Worm (Caenorhabditis elegans) whole organism, late embryonic: ENCODE results near the gene twnk-1.
A peak's percentile ranks its signal among the peaks of the same experiment; 100 is the strongest.

Experiments used
- C38D4.7 ChIP-seq: fragments of 200-800 bp; sonication (Bioruptor generic); optimal IDR thresholded peaks from 2 replicates; lab custom pipeline; 2018; ENCODE audit warnings: mild to moderate bottlenecking, missing genetic modification characterization, moderate library complexity, missing compliant biosample characterization
- F13H6.1 ChIP-seq: sonication (generic microtip); optimal IDR thresholded peaks from 2 replicates; lab custom pipeline; 2016; ENCODE audit warnings: missing genetic modification characterization, missing compliant biosample characterization
- K02D7.2 ChIP-seq: sonication (generic microtip); optimal IDR thresholded peaks from 2 replicates; lab custom pipeline; 2017; ENCODE audit warnings: mild to moderate bottlenecking, missing genetic modification characterization, missing compliant biosample characterization
- K09A11.1 ChIP-seq: sonication (generic microtip); optimal IDR thresholded peaks from 2 replicates; lab custom pipeline; 2017; ENCODE audit warnings: antibody characterized with exemption, mild to moderate bottlenecking, missing genetic modification characterization, missing compliant biosample characterization; ENCODE audit not compliant: insufficient read depth
- T23F11.4 ChIP-seq: fragments of 200-800 bp; sonication (Bioruptor generic); optimal IDR thresholded peaks from 2 replicates; lab custom pipeline; 2018; ENCODE audit warnings: mild to moderate bottlenecking, missing genetic modification characterization, missing compliant biosample characterization
- Y22D7AL.16 ChIP-seq: sonication (generic microtip); optimal IDR thresholded peaks from 2 replicates; lab custom pipeline; 2016; ENCODE audit warnings: missing genetic modification characterization, missing compliant biosample characterization
- ahr-1 ChIP-seq: sonication (generic microtip); optimal IDR thresholded peaks from 2 replicates; lab custom pipeline; 2016; ENCODE audit warnings: missing genetic modification characterization, missing compliant biosample characterization
- ama-1 ChIP-seq: fragments of 150-350 bp; optimal IDR thresholded peaks from 2 replicates; lab custom pipeline; 2014
- ceh-18 ChIP-seq: sonication (generic microtip); optimal IDR thresholded peaks from 2 replicates; lab custom pipeline; 2016; ENCODE audit warnings: missing genetic modification characterization, missing compliant biosample characterization
- ceh-2 ChIP-seq: sonication (generic microtip); optimal IDR thresholded peaks from 2 replicates; lab custom pipeline; 2016; ENCODE audit warnings: missing genotype, missing genetic modification characterization, missing compliant biosample characterization
- ceh-22 ChIP-seq: sonication (generic microtip); optimal IDR thresholded peaks from 2 replicates; lab custom pipeline; 2017; ENCODE audit warnings: missing biosample characterization, missing genetic modification characterization
- ceh-24 ChIP-seq: sonication (generic microtip); optimal IDR thresholded peaks from 2 replicates; lab custom pipeline; 2016; ENCODE audit warnings: mild to moderate bottlenecking, missing genetic modification characterization, missing compliant biosample characterization
- ceh-30 ChIP-seq: fragments of 150-350 bp; optimal IDR thresholded peaks from 2 replicates; lab custom pipeline; 2014; ENCODE audit warnings: missing biosample characterization, missing genetic modification characterization
- ceh-31 ChIP-seq: sonication (generic microtip); optimal IDR thresholded peaks from 2 replicates; lab custom pipeline; 2016; ENCODE audit warnings: missing genetic modification characterization, missing compliant biosample characterization
- ceh-34 ChIP-seq: sonication (generic microtip); optimal IDR thresholded peaks from 2 replicates; lab custom pipeline; 2016; ENCODE audit warnings: mild to moderate bottlenecking, missing genetic modification characterization, missing compliant biosample characterization
- ceh-45 ChIP-seq: fragments of 200-800 bp; sonication (Bioruptor generic); IDR thresholded peaks from 2 replicates; pipeline ENCODE4 v1.3.6; 2022; ENCODE audit warnings: missing genetic modification reagents, missing genetic modification characterization, missing compliant biosample characterization
- ceh-48 ChIP-seq: sonication (generic microtip); optimal IDR thresholded peaks from 2 replicates; lab custom pipeline; 2016; ENCODE audit warnings: missing genetic modification characterization, inconsistent platforms, missing compliant biosample characterization
- ceh-9 ChIP-seq: sonication (generic microtip); optimal IDR thresholded peaks from 2 replicates; lab custom pipeline; 2016; ENCODE audit warnings: mild to moderate bottlenecking, missing genetic modification characterization, inconsistent platforms, missing compliant biosample characterization
- che-1 ChIP-seq: sonication (generic microtip); optimal IDR thresholded peaks from 2 replicates; lab custom pipeline; 2016; ENCODE audit warnings: mild to moderate bottlenecking, missing genetic modification characterization, missing compliant biosample characterization
- dmd-4 ChIP-seq: sonication (generic microtip); optimal IDR thresholded peaks from 2 replicates; lab custom pipeline; 2016; ENCODE audit warnings: borderline replicate concordance, missing genetic modification characterization, missing compliant biosample characterization
- dve-1 ChIP-seq: sonication (generic microtip); optimal IDR thresholded peaks from 2 replicates; lab custom pipeline; 2017; ENCODE audit warnings: antibody characterized with exemption, mild to moderate bottlenecking, missing genetic modification characterization, missing compliant biosample characterization
- elt-2 ChIP-seq: sonication (generic microtip); optimal IDR thresholded peaks from 2 replicates; lab custom pipeline; 2016; ENCODE audit warnings: missing genetic modification reagents, missing genetic modification characterization, missing compliant biosample characterization
- eyg-1 ChIP-seq: sonication (generic microtip); optimal IDR thresholded peaks from 2 replicates; lab custom pipeline; 2016; ENCODE audit warnings: missing genotype, missing genetic modification characterization, missing compliant biosample characterization
- fkh-10 ChIP-seq: fragments of 150-350 bp; optimal IDR thresholded peaks from 2 replicates; lab custom pipeline; 2014; ENCODE audit warnings: missing biosample characterization, missing genetic modification reagents, missing genetic modification characterization
- fkh-6 ChIP-seq: sonication (generic microtip); optimal IDR thresholded peaks from 2 replicates; lab custom pipeline; 2016; ENCODE audit warnings: missing genetic modification characterization, missing compliant biosample characterization
- gmeb-2 ChIP-seq: sonication (generic microtip); optimal IDR thresholded peaks from 2 replicates; lab custom pipeline; 2016; ENCODE audit warnings: missing genetic modification characterization, inconsistent platforms, missing compliant biosample characterization
- hlh-13 ChIP-seq: fragments of 200-800 bp; sonication (Bioruptor generic); optimal IDR thresholded peaks from 2 replicates; lab custom pipeline; 2018; ENCODE audit warnings: mild to moderate bottlenecking, missing genetic modification characterization, missing compliant biosample characterization
- hlh-15 ChIP-seq: sonication (generic microtip); optimal IDR thresholded peaks from 2 replicates; lab custom pipeline; 2016; ENCODE audit warnings: missing genetic modification characterization, missing compliant biosample characterization
- hlh-30 ChIP-seq: sonication (generic microtip); optimal IDR thresholded peaks from 2 replicates; lab custom pipeline; 2017; ENCODE audit warnings: antibody characterized with exemption, missing genetic modification characterization, missing compliant biosample characterization; ENCODE audit not compliant: insufficient read depth
- hlh-8 ChIP-seq: sonication (generic microtip); optimal IDR thresholded peaks from 2 replicates; lab custom pipeline; 2016; ENCODE audit warnings: missing genotype, missing genetic modification characterization, missing compliant biosample characterization
- lim-6 ChIP-seq: sonication (generic microtip); optimal IDR thresholded peaks from 2 replicates; lab custom pipeline; 2016; ENCODE audit warnings: missing genetic modification characterization, missing compliant biosample characterization
- madf-2 ChIP-seq: sonication (generic microtip); optimal IDR thresholded peaks from 2 replicates; lab custom pipeline; 2017; ENCODE audit warnings: missing genetic modification characterization, missing compliant biosample characterization
- mec-3 ChIP-seq: sonication (generic microtip); optimal IDR thresholded peaks from 2 replicates; lab custom pipeline; 2016; ENCODE audit warnings: borderline replicate concordance, missing genetic modification characterization, missing compliant biosample characterization
- nhr-11 ChIP-seq: fragments of 150-350 bp; optimal IDR thresholded peaks from 2 replicates; lab custom pipeline; 2014; ENCODE audit warnings: missing biosample characterization, missing genetic modification characterization
- nhr-232 ChIP-seq: sonication (generic microtip); optimal IDR thresholded peaks from 2 replicates; lab custom pipeline; 2016; ENCODE audit warnings: missing genetic modification characterization, missing compliant biosample characterization
- odd-2 ChIP-seq: sonication (generic microtip); optimal IDR thresholded peaks from 2 replicates; lab custom pipeline; 2017; ENCODE audit warnings: antibody characterized with exemption, mild to moderate bottlenecking, missing genetic modification characterization, missing compliant biosample characterization
- pag-3 ChIP-seq: sonication (generic microtip); optimal IDR thresholded peaks from 2 replicates; lab custom pipeline; 2016; ENCODE audit warnings: missing compliant biosample characterization, missing genetic modification characterization, borderline replicate concordance
- pat-9 ChIP-seq: fragments of 200-800 bp; sonication (Bioruptor generic); optimal IDR thresholded peaks from 2 replicates; lab custom pipeline; 2018; ENCODE audit warnings: mild to moderate bottlenecking, missing genetic modification characterization, moderate library complexity, missing compliant biosample characterization
- pax-1 ChIP-seq: fragments of 150-350 bp; optimal IDR thresholded peaks from 2 replicates; lab custom pipeline; 2014; ENCODE audit warnings: missing biosample characterization, missing genetic modification characterization
- pha-2 ChIP-seq: sonication (generic microtip); optimal IDR thresholded peaks from 2 replicates; lab custom pipeline; 2017; ENCODE audit warnings: mild to moderate bottlenecking, missing genetic modification characterization, missing compliant biosample characterization
- pha-4 ChIP-seq: fragments of 150-350 bp; optimal IDR thresholded peaks from 2 replicates; lab custom pipeline; 2018; ENCODE audit warnings: missing biosample characterization, missing genetic modification reagents, missing genetic modification characterization
- pqm-1 ChIP-seq: sonication (generic microtip); optimal IDR thresholded peaks from 2 replicates; lab custom pipeline; 2016; ENCODE audit warnings: missing genetic modification characterization, missing compliant biosample characterization
- pros-1 ChIP-seq: fragments of 150-350 bp; optimal IDR thresholded peaks from 2 replicates; lab custom pipeline; 2014; ENCODE audit warnings: missing biosample characterization, missing genetic modification reagents, missing genetic modification characterization
- ref-2 ChIP-seq: sonication (generic microtip); optimal IDR thresholded peaks from 2 replicates; lab custom pipeline; 2016; ENCODE audit warnings: missing genetic modification characterization, missing compliant biosample characterization
- rnt-1 ChIP-seq: sonication (generic microtip); optimal IDR thresholded peaks from 2 replicates; lab custom pipeline; 2016; ENCODE audit warnings: missing genetic modification characterization, missing compliant biosample characterization
- sdc-2 ChIP-seq: sonication (generic microtip); optimal IDR thresholded peaks from 2 replicates; lab custom pipeline; 2016; ENCODE audit warnings: missing genotype, missing genetic modification characterization, missing compliant biosample characterization
- sox-2 ChIP-seq: fragments of 200-800 bp; sonication (Bioruptor generic); IDR thresholded peaks from 2 replicates; pipeline ENCODE4 v1.3.6; 2022; ENCODE audit warnings: missing genetic modification reagents, missing genetic modification characterization, missing compliant biosample characterization
- sox-4 ChIP-seq: sonication (generic microtip); optimal IDR thresholded peaks from 2 replicates; lab custom pipeline; 2017; ENCODE audit warnings: mild to moderate bottlenecking, missing genetic modification characterization, inconsistent platforms, missing compliant biosample characterization
- tbx-2 ChIP-seq: sonication (generic microtip); optimal IDR thresholded peaks from 2 replicates; lab custom pipeline; 2016; ENCODE audit warnings: missing genetic modification characterization, missing compliant biosample characterization
- ttx-3 ChIP-seq: sonication (generic microtip); optimal IDR thresholded peaks from 2 replicates; lab custom pipeline; 2016; ENCODE audit warnings: missing genetic modification reagents, missing genetic modification characterization, missing compliant biosample characterization
- unc-42 ChIP-seq: sonication (generic microtip); optimal IDR thresholded peaks from 2 replicates; lab custom pipeline; 2016; ENCODE audit warnings: missing genotype, missing genetic modification characterization, missing compliant biosample characterization
- unc-55 ChIP-seq: sonication (generic microtip); optimal IDR thresholded peaks from 2 replicates; lab custom pipeline; 2017; ENCODE audit warnings: missing biosample characterization, missing genetic modification reagents, missing genetic modification characterization
- unc-86 ChIP-seq: sonication (generic microtip); optimal IDR thresholded peaks from 2 replicates; lab custom pipeline; 2016; ENCODE audit warnings: missing genetic modification characterization, missing compliant biosample characterization
- zip-5 ChIP-seq: sonication (generic microtip); optimal IDR thresholded peaks from 2 replicates; lab custom pipeline; 2016; ENCODE audit warnings: missing genetic modification characterization, missing compliant biosample characterization
- ztf-16 ChIP-seq: sonication (generic microtip); optimal IDR thresholded peaks from 2 replicates; lab custom pipeline; 2017; ENCODE audit warnings: missing genetic modification characterization, missing compliant biosample characterization

The twnk-1 gene

ce11 chrX:5763904-5764303 is 27.1 kb upstream of the twnk-1 start:
- TF ChIP-seq pat-9 (tag; lab: Kevin White, UChicago), result no peak
- peak; percentile 7 for TF ChIP-seq ref-2 (tag; lab: Kevin White, UChicago)
- TF ChIP-seq hlh-15, result no peak
- no peak for TF ChIP-seq ceh-48
- no peak for TF ChIP-seq pag-3 (tag; lab: Kevin White, UChicago)
- no peak for TF ChIP-seq T23F11.4 (GFP tag; lab: Kevin White, UChicago)
- no peak for TF ChIP-seq nhr-232 (tag; lab: Kevin White, UChicago)
- no peak for TF ChIP-seq che-1 (tag; lab: Kevin White, UChicago)
- TF ChIP-seq ceh-2, result peak; percentile 24
- no peak for TF ChIP-seq ceh-9 (tag; lab: Kevin White, UChicago)
- TF ChIP-seq tbx-2 (tag; lab: Kevin White, UChicago), result peak; percentile 87
- TF ChIP-seq pha-4, result no peak
- TF ChIP-seq ceh-18 (tag; lab: Kevin White, UChicago), result peak; percentile 12
- TF ChIP-seq K02D7.2, result no peak
- no peak for TF ChIP-seq hlh-8 (tag; lab: Kevin White, UChicago)
- TF ChIP-seq rnt-1 (tag; lab: Kevin White, UChicago), result no peak
- TF ChIP-seq sdc-2 (tag; lab: Kevin White, UChicago), result peak; percentile 72
- no peak for TF ChIP-seq pax-1 (tag; lab: Kevin White, UChicago)
- TF ChIP-seq mec-3 (tag; lab: Kevin White, UChicago), result peak; percentile 56
- no peak for TF ChIP-seq hlh-13 (GFP tag; lab: Kevin White, UChicago)
- no peak for TF ChIP-seq ceh-24 (tag; lab: Kevin White, UChicago)
- no peak for TF ChIP-seq dmd-4 (tag; lab: Kevin White, UChicago)
- TF ChIP-seq pha-2 (tag; lab: Kevin White, UChicago), result no peak
- peak; percentile 28 for TF ChIP-seq ceh-31 (tag; lab: Kevin White, UChicago)
- no peak for TF ChIP-seq C38D4.7
- TF ChIP-seq eyg-1, result no peak
- peak; percentile 45 for TF ChIP-seq fkh-6 (tag; lab: Kevin White, UChicago)
- TF ChIP-seq ama-1 (lab: Kevin White, UChicago), result no peak
- TF ChIP-seq ceh-22 (tag; lab: Kevin White, UChicago), result no peak
- no peak for TF ChIP-seq ttx-3 (tag; lab: Kevin White, UChicago)
- TF ChIP-seq dve-1, result peak; percentile 20
- peak; percentile 51 for TF ChIP-seq unc-42 (tag; lab: Kevin White, UChicago)
- TF ChIP-seq odd-2, result no peak
- TF ChIP-seq nhr-11 (tag; lab: Kevin White, UChicago), result no peak
- no peak for TF ChIP-seq sox-4 (tag; lab: Kevin White, UChicago)
- no peak for TF ChIP-seq lim-6 (tag; lab: Kevin White, UChicago)
- peak; percentile 70 for TF ChIP-seq hlh-30 (tag; lab: Kevin White, UChicago)
- TF ChIP-seq fkh-10 (GFP tag; lab: Kevin White, UChicago), result no peak
- TF ChIP-seq ahr-1 (tag; lab: Kevin White, UChicago), result no peak
- TF ChIP-seq ceh-30 (tag; lab: Kevin White, UChicago), result no peak
- no peak for TF ChIP-seq ztf-16 (tag; lab: Kevin White, UChicago)
- TF ChIP-seq madf-2 (tag; lab: Kevin White, UChicago), result no peak
- TF ChIP-seq pqm-1, result no peak
- no peak for TF ChIP-seq ceh-45
- TF ChIP-seq ceh-34, result peak; percentile 53
- TF ChIP-seq sox-2 (GFP tag; lab: Robert Waterston, UW), result no peak
- no peak for TF ChIP-seq gmeb-2 (tag; lab: Kevin White, UChicago)
- no peak for TF ChIP-seq pros-1 (tag; lab: Kevin White, UChicago)
- no peak for TF ChIP-seq F13H6.1 (tag; lab: Kevin White, UChicago)
- TF ChIP-seq unc-55 (GFP tag; lab: Kevin White, UChicago), result peak; percentile 76
- TF ChIP-seq unc-86 (tag; lab: Kevin White, UChicago), result no peak
- no peak for TF ChIP-seq zip-5
- TF ChIP-seq elt-2 (tag; lab: Kevin White, UChicago), result peak; percentile 27
- TF ChIP-seq Y22D7AL.16 (tag; lab: Kevin White, UChicago), result no peak
- no peak for TF ChIP-seq K09A11.1 (tag; lab: Kevin White, UChicago)
